Worm (Caenorhabditis elegans) whole organism, late embryonic: ENCODE results near the gene clhm-1.

Source experiments
- C38D4.7 ChIP-seq: fragments of 200-800 bp; sonication (Bioruptor generic); optimal IDR thresholded peaks from 2 replicates; lab custom pipeline; 2018; ENCODE audit warnings: mild to moderate bottlenecking, missing genetic modification characterization, moderate library complexity, missing compliant biosample characterization
- F13H6.1 ChIP-seq: sonication (generic microtip); optimal IDR thresholded peaks from 2 replicates; lab custom pipeline; 2016; ENCODE audit warnings: missing genetic modification characterization, missing compliant biosample characterization
- ceh-22 ChIP-seq: sonication (generic microtip); optimal IDR thresholded peaks from 2 replicates; lab custom pipeline; 2017; ENCODE audit warnings: missing biosample characterization, missing genetic modification characterization
- fkh-10 ChIP-seq: fragments of 150-350 bp; optimal IDR thresholded peaks from 2 replicates; lab custom pipeline; 2014; ENCODE audit warnings: missing biosample characterization, missing genetic modification reagents, missing genetic modification characterization

ce11 chrII:6872493-6872892 is 1.7 kb upstream of the clhm-1 start, which contains the start of gene C44B7.5:
- no peak for TF ChIP-seq C38D4.7 (GFP tag; lab: Kevin White, UChicago)
- no peak for TF ChIP-seq ceh-22 (tag; lab: Kevin White, UChicago)
- TF ChIP-seq fkh-10 (GFP tag; lab: Kevin White, UChicago), result no peak
- TF ChIP-seq F13H6.1 (tag; lab: Kevin White, UChicago), result no peak
